Worm (Caenorhabditis elegans) whole organism, L4 larva: Measurements from ENCODE around the gene srf-3.
A peak's percentile ranks its signal among the peaks of the same experiment; 100 is the strongest.

Experiments
- F44E2.7 ChIP-seq: fragments of 200-800 bp; sonication (Bioruptor generic); IDR thresholded peaks from 2 replicates; pipeline ENCODE4 v2.1.2; 2022; ENCODE audit warnings: missing genetic modification characterization, missing compliant biosample characterization
- R02D3.7 ChIP-seq: fragments of 150-350 bp; sonication (generic microtip); optimal IDR thresholded peaks from 3 replicates; lab custom pipeline; 2014; ENCODE audit warnings: missing biosample characterization, missing genetic modification characterization
- Y5F2A.4 ChIP-seq: fragments of 200-800 bp; sonication (Bioruptor generic); optimal IDR thresholded peaks from 2 replicates; lab custom pipeline; 2018; ENCODE audit warnings: mild to moderate bottlenecking, missing genetic modification characterization, missing compliant biosample characterization
- ZK337.2 ChIP-seq: fragments of 200-800 bp; sonication (Bioruptor generic); IDR thresholded peaks from 2 replicates; pipeline ENCODE4 v1.3.6; 2022; ENCODE audit warnings: missing genetic modification reagents, missing genetic modification characterization, missing compliant biosample characterization
- aly-2 ChIP-seq: sonication (generic microtip); optimal IDR thresholded peaks from 2 replicates; lab custom pipeline; 2018; ENCODE audit warnings: missing biosample characterization, missing genetic modification characterization
- ama-1 ChIP-seq: fragments of 150-350 bp; optimal IDR thresholded peaks from 2 replicates; lab custom pipeline; 2014; ENCODE audit warnings: inconsistent platforms, mixed read lengths
- attf-4 ChIP-seq: sonication (generic microtip); optimal IDR thresholded peaks from 3 replicates; lab custom pipeline; 2017; ENCODE audit warnings: missing biosample characterization, missing genetic modification characterization
- ceh-32 ChIP-seq: sonication (generic microtip); optimal IDR thresholded peaks from 2 replicates; lab custom pipeline; 2016; ENCODE audit warnings: mild to moderate bottlenecking, missing genetic modification characterization, missing compliant biosample characterization; ENCODE audit not compliant: poor library complexity
- daf-16 ChIP-seq, 3 experiments: sonication (generic microtip); optimal IDR thresholded peaks; 2 replicates each; lab custom pipeline; 2016 to 2017; ENCODE audit warnings: missing genetic modification characterization in 3 of 3, missing genetic modification reagents in 3 of 3, mild to moderate bottlenecking in 2 of 3, missing compliant biosample characterization in 2 of 3, missing biosample characterization in 1 of 3, moderate library complexity in 1 of 3
- daf-8 ChIP-seq: fragments of 200-800 bp; sonication (Bioruptor generic); IDR thresholded peaks from 2 replicates; pipeline ENCODE4 v1.3.6; 2022; ENCODE audit warnings: missing genetic modification characterization, missing compliant biosample characterization
- dmd-6 ChIP-seq: fragments of 200-800 bp; sonication (Bioruptor generic); IDR thresholded peaks from 2 replicates; pipeline ENCODE4 v1.3.6; 2022; ENCODE audit warnings: missing genetic modification reagents, missing genetic modification characterization, missing compliant biosample characterization
- dmd-8 ChIP-seq: fragments of 200-800 bp; sonication (Bioruptor generic); IDR thresholded peaks from 2 replicates; pipeline ENCODE4 v1.3.6; 2022; ENCODE audit warnings: missing genetic modification characterization, missing compliant biosample characterization
- dmd-9 ChIP-seq: fragments of 200-800 bp; sonication (Bioruptor generic); IDR thresholded peaks from 2 replicates; pipeline ENCODE4 v1.3.6; 2022; ENCODE audit warnings: missing genetic modification reagents, missing genetic modification characterization, missing compliant biosample characterization
- dpl-1 ChIP-seq: fragments of 150-350 bp; optimal IDR thresholded peaks from 2 replicates; lab custom pipeline; 2014; ENCODE audit warnings: missing biosample characterization, missing genetic modification reagents, missing genetic modification characterization
- dve-1 ChIP-seq: sonication (generic microtip); optimal IDR thresholded peaks from 2 replicates; lab custom pipeline; 2017; ENCODE audit warnings: antibody characterized with exemption, mild to moderate bottlenecking, missing genetic modification characterization, missing compliant biosample characterization; ENCODE audit not compliant: insufficient read depth
- egl-27 ChIP-seq: sonication (generic microtip); optimal IDR thresholded peaks from 3 replicates; lab custom pipeline; 2017; ENCODE audit warnings: missing biosample characterization, missing genetic modification reagents, missing genetic modification characterization
- hlh-11 ChIP-seq: fragments of 200-800 bp; sonication (Bioruptor generic); optimal IDR thresholded peaks from 2 replicates; lab custom pipeline; 2018; ENCODE audit warnings: mild to moderate bottlenecking, missing genetic modification characterization, missing compliant biosample characterization
- hlh-30 ChIP-seq: sonication (generic microtip); optimal IDR thresholded peaks from 2 replicates; lab custom pipeline; 2017; ENCODE audit warnings: antibody characterized with exemption, mild to moderate bottlenecking, missing genetic modification characterization, missing compliant biosample characterization; ENCODE audit not compliant: insufficient read depth
- hmg-1.1 ChIP-seq: fragments of 200-800 bp; sonication (Bioruptor generic); IDR thresholded peaks from 2 replicates; pipeline ENCODE4 v1.3.6; 2022; ENCODE audit warnings: missing genetic modification reagents, missing genetic modification characterization, missing compliant biosample characterization
- mdl-1 ChIP-seq, 2 experiments: fragments of 150-350 bp in 1 of 2; sonication (generic microtip) in 1 of 2; optimal IDR thresholded peaks; 2 replicates each; lab custom pipeline; 2014 to 2017; ENCODE audit warnings: missing biosample characterization in 2 of 2, missing genetic modification characterization in 2 of 2
- mxl-3 ChIP-seq: fragments of 200-800 bp; sonication (Bioruptor generic); optimal IDR thresholded peaks from 2 replicates; lab custom pipeline; 2018; ENCODE audit warnings: mild to moderate bottlenecking, missing genetic modification characterization, missing compliant biosample characterization
- nhr-10 ChIP-seq: fragments of 150-350 bp; optimal IDR thresholded peaks from 2 replicates; lab custom pipeline; 2014; ENCODE audit warnings: missing biosample characterization, missing genetic modification characterization
- nhr-237 ChIP-seq: sonication (generic microtip); optimal IDR thresholded peaks from 2 replicates; lab custom pipeline; 2017; ENCODE audit warnings: missing biosample characterization, missing genetic modification characterization
- nhr-28 ChIP-seq: fragments of 150-350 bp; optimal IDR thresholded peaks from 2 replicates; lab custom pipeline; 2014; ENCODE audit warnings: missing biosample characterization, missing genetic modification characterization
- nhr-48 ChIP-seq: sonication (generic microtip); optimal IDR thresholded peaks from 2 replicates; lab custom pipeline; 2016; ENCODE audit warnings: mild to moderate bottlenecking, missing genetic modification characterization, missing compliant biosample characterization
- nhr-6 ChIP-seq: fragments of 150-350 bp; optimal IDR thresholded peaks from 2 replicates; lab custom pipeline; 2014; ENCODE audit warnings: missing biosample characterization, missing genetic modification characterization
- nhr-77 ChIP-seq: fragments of 150-350 bp; optimal IDR thresholded peaks from 2 replicates; lab custom pipeline; 2014; ENCODE audit warnings: missing biosample characterization, missing genetic modification characterization
- pqm-1 ChIP-seq: sonication (generic microtip); optimal IDR thresholded peaks from 2 replicates; lab custom pipeline; 2017; ENCODE audit warnings: missing biosample characterization, missing genetic modification characterization
- rbr-2 ChIP-seq: sonication (generic microtip); optimal IDR thresholded peaks from 2 replicates; lab custom pipeline; 2016; ENCODE audit warnings: missing genotype, missing genetic modification characterization, missing compliant biosample characterization
- sdz-12 ChIP-seq: fragments of 200-800 bp; sonication (Bioruptor generic); optimal IDR thresholded peaks from 2 replicates; lab custom pipeline; 2018; ENCODE audit warnings: mild to moderate bottlenecking, missing genetic modification characterization, missing compliant biosample characterization
- unc-130 ChIP-seq: sonication (generic microtip); optimal IDR thresholded peaks from 2 replicates; lab custom pipeline; 2016; ENCODE audit warnings: missing genetic modification reagents, missing genetic modification characterization, missing compliant biosample characterization
- zip-11 ChIP-seq: fragments of 200-800 bp; sonication (Bioruptor generic); IDR thresholded peaks from 2 replicates; pipeline ENCODE4 v1.3.6; 2022; ENCODE audit warnings: missing genetic modification characterization, missing compliant biosample characterization
- zip-2 ChIP-seq: fragments of 150-350 bp; optimal IDR thresholded peaks from 2 replicates; lab custom pipeline; 2014; ENCODE audit warnings: missing biosample characterization, missing genetic modification characterization
- ztf-7 ChIP-seq: fragments of 150-350 bp; optimal IDR thresholded peaks from 2 replicates; lab custom pipeline; 2014; ENCODE audit warnings: missing biosample characterization, missing genetic modification characterization

Gene srf-3

DNA sequence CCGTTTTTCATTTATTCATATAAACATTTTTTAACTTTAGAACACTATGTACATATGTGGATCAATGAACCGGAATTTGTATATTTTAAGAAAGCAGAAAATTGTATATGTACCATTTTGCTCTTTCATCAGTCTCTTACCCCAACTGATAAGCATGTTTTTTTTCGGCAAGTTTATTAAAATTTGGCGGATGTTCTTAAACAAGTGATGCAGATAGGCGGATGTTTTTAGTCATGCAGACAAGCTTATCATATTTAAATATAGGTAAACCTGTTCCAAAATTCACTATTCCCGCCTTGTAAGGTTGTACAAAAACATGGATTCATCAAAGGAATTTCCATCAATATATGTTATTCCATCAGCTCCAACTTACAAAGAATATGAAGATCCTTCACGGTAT lies 50.1 kb downstream of the srf-3 start, which contains the start of gene K08D8.9:
Gene K08D8.9 (plus strand): TSS at position 301 of the 400 bp plus-strand sequence.
- no peak for TF ChIP-seq ZK337.2 (GFP tag; lab: Robert Waterston, UW)
- no peak for TF ChIP-seq ceh-32 (tag; lab: Kevin White, UChicago)

DNA sequence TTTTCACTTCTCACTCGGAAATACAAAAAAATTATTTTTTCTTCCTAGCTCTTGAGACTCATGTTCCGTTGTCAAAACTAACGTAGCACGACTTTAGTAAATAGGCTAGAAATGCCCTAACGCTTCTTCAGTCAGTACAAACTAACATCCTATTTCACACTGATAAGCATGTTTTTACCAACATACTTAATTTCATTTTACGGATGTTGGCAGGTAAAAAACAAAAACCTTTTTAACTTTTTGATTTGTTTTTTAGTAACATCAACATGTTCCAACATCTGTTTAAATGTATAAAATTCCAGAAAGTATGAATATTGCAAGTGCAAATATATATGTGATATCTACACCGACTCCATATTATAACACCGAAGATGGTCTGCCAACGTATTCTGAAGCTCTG lies 51.0 kb downstream of the srf-3 start, which contains the start of gene K08D8.10:
Gene K08D8.10 (plus strand): TSS at position 301 of the 400 bp plus-strand sequence.
- no peak for TF ChIP-seq daf-16 (GFP tag; optimal IDR thresholded peaks at IDR 0.05; lab: Kevin White, UChicago)
- peak; percentile 9 for TF ChIP-seq daf-16 (tag; optimal IDR thresholded peaks at IDR 0.05; lab: Kevin White, UChicago)
- TF ChIP-seq unc-130 (GFP tag; lab: Kevin White, UChicago), result no peak

DNA sequence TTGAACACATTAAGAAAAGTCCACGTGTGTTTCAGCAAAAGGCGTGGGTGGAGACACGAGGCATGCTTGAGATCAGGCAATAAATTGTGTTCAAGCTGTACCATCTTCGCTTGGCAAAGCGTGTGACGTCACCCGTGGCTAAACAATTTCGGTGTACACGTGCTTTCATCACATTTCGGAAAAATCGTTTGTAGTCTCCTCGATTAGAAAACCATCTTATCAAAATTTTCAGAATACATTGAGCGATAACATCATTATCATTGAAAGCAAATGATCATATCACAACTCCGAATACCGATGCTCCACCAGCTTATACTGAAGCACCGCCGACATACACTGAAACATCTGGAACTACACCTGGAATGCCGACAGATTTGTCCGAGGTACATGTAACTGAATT lies 52.3 kb downstream of the srf-3 start:
- TF ChIP-seq Y5F2A.4 (GFP tag; lab: Kevin White, UChicago) (no peak), nhr-28 (tag; lab: Kevin White, UChicago) (peak; percentile 67), sdz-12 (GFP tag; lab: Kevin White, UChicago) (no peak), R02D3.7 (no peak), hmg-1.1 (GFP tag; lab: Robert Waterston, UW) (no peak), mdl-1 (tag; optimal IDR thresholded peaks at IDR 0.05; lab: Kevin White, UChicago) (peak in 1 of 2 experiments; percentile 16), nhr-77 (tag; lab: Kevin White, UChicago) (peak; percentile 33), hlh-30 (tag; lab: Kevin White, UChicago) (peak; percentile 19), nhr-6 (tag; lab: Kevin White, UChicago) (no peak), F44E2.7 (no peak), dmd-6 (GFP tag; lab: Robert Waterston, UW) (peak; percentile 81), rbr-2 (tag; lab: Kevin White, UChicago) (no peak), ama-1 (lab: Kevin White, UChicago) (no peak), daf-8 (GFP tag; lab: Robert Waterston, UW) (no peak), egl-27 (tag; lab: Kevin White, UChicago) (no peak), pqm-1 (tag; lab: Kevin White, UChicago) (peak; percentile 18), nhr-48 (tag; lab: Kevin White, UChicago) (no peak), daf-16 (GFP tag; optimal IDR thresholded peaks at IDR 0.05; lab: Kevin White, UChicago) (no peak), daf-16 (tag; optimal IDR thresholded peaks at IDR 0.05; lab: Kevin White, UChicago) (peak; percentile 30), zip-2 (tag; lab: Kevin White, UChicago) (no peak), dmd-8 (no peak), dve-1 (tag; lab: Kevin White, UChicago) (peak; percentile 3), nhr-237 (no peak), zip-11 (no peak), aly-2 (tag; lab: Kevin White, UChicago) (no peak), hlh-11 (tag; lab: Kevin White, UChicago) (peak; percentile 20), dpl-1 (GFP tag; lab: Kevin White, UChicago) (no peak), mxl-3 (peak; percentile 19), dmd-9 (GFP tag; lab: Robert Waterston, UW) (no peak), attf-4 (tag; lab: Kevin White, UChicago) (no peak), nhr-10 (tag; lab: Kevin White, UChicago) (no peak)

ce11 chrIV:12902430-12903110 lies 53.3 kb downstream of the srf-3 start, which contains the start of gene K08D8.2:
TSS of gene K08D8.2 (plus strand) at chrIV:12903060.
- TF ChIP-seq dmd-6 (GFP tag; lab: Robert Waterston, UW) (peak; percentile 35; the same call in 1 of the 2 replicates), pqm-1 (tag; lab: Kevin White, UChicago) (peak; percentile 10), ztf-7 (no peak)
